Fruit fly (Drosophila melanogaster): ENCODE measurements around the gene CG14314.

The CG14314 gene

DNA sequence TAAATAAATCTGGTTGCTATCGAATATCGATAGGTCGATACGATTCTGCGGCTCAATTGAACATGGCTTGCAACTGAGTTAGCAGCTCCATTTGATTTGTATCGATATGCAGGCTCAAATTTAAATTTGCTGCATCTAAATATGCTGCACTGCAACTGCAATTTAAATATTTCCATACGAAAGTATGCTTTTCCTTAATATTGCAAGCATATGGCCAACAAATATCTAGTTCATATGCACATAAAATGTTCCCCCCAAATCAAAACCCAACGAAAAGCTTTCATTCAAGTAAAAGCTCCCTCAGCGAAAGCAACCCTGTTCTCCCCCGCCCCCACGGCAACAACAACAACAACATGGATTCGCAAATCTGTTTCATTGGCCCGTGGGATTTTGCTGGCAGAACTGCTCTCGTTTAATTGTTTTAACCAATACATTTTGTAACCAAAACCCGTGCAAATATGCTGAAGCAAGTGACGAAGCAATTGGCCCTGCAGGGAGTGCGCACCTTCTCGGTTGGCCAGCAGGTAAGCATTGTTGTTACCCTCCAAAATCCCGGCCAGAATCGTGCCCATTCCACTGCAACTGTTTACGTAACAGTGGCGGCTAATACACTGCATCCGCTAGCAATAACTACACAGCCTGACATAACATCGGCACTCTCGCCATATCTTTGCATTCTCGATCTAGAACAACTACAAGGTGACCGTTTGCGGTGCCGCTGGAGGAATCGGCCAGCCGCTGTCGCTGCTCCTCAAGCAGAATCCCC lies 10.3 kb downstream of the CG14314 start, which contains the start of the genes CG7168 and Mdh2 (continued):
- TF ChIP-seq Dll (GFP tag; IDR thresholded peaks at IDR 0.05; ENCODE audit: partially characterized antibody) = peak; percentile 88
- no peak for TF ChIP-seq HLH54F (GFP tag; optimal IDR thresholded peaks at IDR 0.05)
- TF ChIP-seq CG17829 (tag; optimal IDR thresholded peaks at IDR 0.05) = peak; percentile 31
- TF ChIP-seq Scr (GFP tag; IDR thresholded peaks at IDR 0.05; ENCODE audit: partially characterized antibody) = peak; percentile 84
- peak; percentile 77 for TF ChIP-seq pzg (GFP tag; optimal IDR thresholded peaks at IDR 0.05)
- TF ChIP-seq hb (GFP tag; IDR thresholded peaks at IDR 0.05; ENCODE audit: partially characterized antibody) = peak; percentile 82
- TF ChIP-seq vvl (GFP tag; IDR thresholded peaks at IDR 0.05) = 0 out of 2 replicates have a peak, but pooled peaks have one; percentile 43
- peak; percentile 30 for TF ChIP-seq CG12391 (tag; optimal IDR thresholded peaks at IDR 0.05)
- 0 out of 2 replicates have a peak, but pooled peaks have one; percentile 15 for TF ChIP-seq gsb (GFP tag; IDR thresholded peaks at IDR 0.05)
- TF ChIP-seq CG15514 (GFP tag; optimal IDR thresholded peaks at IDR 0.05) = peak; percentile 43
- TF ChIP-seq E2f2 (GFP tag; IDR thresholded peaks at IDR 0.05) = peak; percentile 80
- no peak for TF ChIP-seq CG13894 (tag; optimal IDR thresholded peaks at IDR 0.05)
- TF ChIP-seq hth (optimal IDR thresholded peaks at IDR 0.05) = no peak
- peak; percentile 1 for TF ChIP-seq grau (tag; optimal IDR thresholded peaks at IDR 0.05)
- peak; percentile 71 for TF ChIP-seq sens (GFP tag)
- TF ChIP-seq unc-4 (GFP tag; IDR thresholded peaks at IDR 0.05; ENCODE audit: partially characterized antibody) = peak; percentile 82
- peak; percentile 92 for TF ChIP-seq nerfin-2 (GFP tag; IDR thresholded peaks at IDR 0.05; ENCODE audit: partially characterized antibody)
- TF ChIP-seq grn (GFP tag; optimal IDR thresholded peaks at IDR 0.05) = no peak
- TF ChIP-seq CG1603 (tag; optimal IDR thresholded peaks at IDR 0.05) = peak; percentile 53
- TF ChIP-seq Myb (GFP tag; optimal IDR thresholded peaks at IDR 0.05) = peak; percentile 53
- no peak for TF ChIP-seq z (GFP tag; IDR thresholded peaks at IDR 0.05)
- peak; percentile 60 for TF ChIP-seq HmgZ (tag; optimal IDR thresholded peaks at IDR 0.05)
- peak; percentile 98 for TF ChIP-seq CG2116 (GFP tag; optimal IDR thresholded peaks at IDR 0.05)
- TF ChIP-seq Nf-YB (GFP tag; optimal IDR thresholded peaks at IDR 0.05) = peak; percentile 88
- TF ChIP-seq Doc3 (GFP tag; IDR thresholded peaks at IDR 0.05; ENCODE audit: partially characterized antibody) = peak; percentile 84
- peak; percentile 32 for TF ChIP-seq lilli (GFP tag; optimal IDR thresholded peaks at IDR 0.05)
- peak; percentile 7 for TF ChIP-seq CG30403 (GFP tag; optimal IDR thresholded peaks at IDR 0.05)
- peak; percentile 67 for TF ChIP-seq tna (GFP tag; IDR thresholded peaks at IDR 0.05; ENCODE audit: partially characterized antibody)
- TF ChIP-seq CG16813 (GFP tag; IDR thresholded peaks at IDR 0.05; ENCODE audit: partially characterized antibody) = peak; percentile 81
- TF ChIP-seq nmo (GFP tag; optimal IDR thresholded peaks at IDR 0.05) = peak; percentile 47
- TF ChIP-seq dm (GFP tag; optimal IDR thresholded peaks at IDR 0.05) = no peak
- TF ChIP-seq CG3281 (GFP tag; optimal IDR thresholded peaks at IDR 0.05) = peak; percentile 41
- TF ChIP-seq Tbp (GFP tag; optimal IDR thresholded peaks at IDR 0.05) = no peak
- no peak for TF ChIP-seq D19A (tag; optimal IDR thresholded peaks at IDR 0.05)
- peak; percentile 94 for TF ChIP-seq HLH4C (GFP tag; IDR thresholded peaks at IDR 0.05; ENCODE audit: partially characterized antibody)
- TF ChIP-seq rib (GFP tag; IDR thresholded peaks at IDR 0.05) = no peak
- TF ChIP-seq luna (GFP tag; optimal IDR thresholded peaks at IDR 0.05) = no peak
- no peak for TF ChIP-seq CG4404 (GFP tag; IDR thresholded peaks at IDR 0.05)
- TF ChIP-seq Pdp1 (GFP tag; optimal IDR thresholded peaks at IDR 0.05) = peak in 1 of 2 experiments; percentile 96
- TF ChIP-seq MBD-R2 (GFP tag; IDR thresholded peaks at IDR 0.05) = peak; percentile 79
- no peak for TF ChIP-seq CG1832 (GFP tag; optimal IDR thresholded peaks at IDR 0.05)
- TF ChIP-seq Opbp (GFP tag; IDR thresholded peaks at IDR 0.05; ENCODE audit: partially characterized antibody) = peak; percentile 87; the same call in 2 of the 3 replicates
- TF ChIP-seq CG8388 (GFP tag; optimal IDR thresholded peaks at IDR 0.05) = no peak
- TF ChIP-seq Fer1 (GFP tag; optimal IDR thresholded peaks at IDR 0.05) = peak; percentile 3
- TF ChIP-seq CG15601 (tag; optimal IDR thresholded peaks at IDR 0.05) = peak; percentile 15
- peak; percentile 73; the same call in 2 of the 3 replicates for TF ChIP-seq mld (GFP tag; IDR thresholded peaks at IDR 0.05; ENCODE audit: partially characterized antibody)
- peak; percentile 72 for TF ChIP-seq Med (GFP tag)
- TF ChIP-seq CG2678 (tag; optimal IDR thresholded peaks at IDR 0.05) = no peak

All from whole organism, embryonic.